Worm (Caenorhabditis elegans): ENCODE data around the gene ubc-18.

DNA sequence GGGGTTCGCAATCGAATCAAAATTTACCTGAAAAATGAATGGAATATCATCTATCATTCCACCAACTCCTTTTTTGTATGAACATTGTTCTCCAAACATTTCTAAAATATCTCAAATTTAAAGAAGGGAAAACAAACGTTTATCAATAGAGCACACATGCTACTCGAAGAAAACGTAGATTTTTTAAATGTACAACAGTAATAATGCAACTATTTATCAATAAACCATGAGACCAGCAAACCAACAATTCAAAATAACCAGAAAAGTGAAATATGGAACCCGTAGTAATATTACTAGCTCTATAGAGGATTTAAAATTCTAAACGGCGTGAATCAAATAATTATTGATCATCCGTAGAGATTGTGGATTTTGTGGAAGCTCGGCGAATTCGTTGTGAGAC is 10.4 kb upstream of the ubc-18 start, which contains the start of gene ZK418.6:
- TF ChIP-seq tab-1 (GFP tag; IDR thresholded peaks at IDR 0.05) = no peak
- no peak for TF ChIP-seq ref-1 (GFP tag; conservative IDR thresholded peaks at IDR 0.05)
- TF ChIP-seq med-1 (GFP tag; optimal IDR thresholded peaks at IDR 0.05; ENCODE audit: insufficient read depth) = no peak
- TF ChIP-seq cog-1 (tag; optimal IDR thresholded peaks at IDR 0.05) = no peak
- TF ChIP-seq flt-1 (GFP tag; IDR thresholded peaks at IDR 0.05) = no peak
- TF ChIP-seq ztf-29 (GFP tag; IDR thresholded peaks at IDR 0.05) = no peak

Data from whole organism, midembryonic.